Worm (Caenorhabditis elegans) whole organism, L4 larva: ENCODE data around the gene mdt-30.

Experiments
- F37D6.2 ChIP-seq: sonication (generic microtip); optimal IDR thresholded peaks from 2 replicates; lab custom pipeline; 2016; ENCODE audit warnings: mild to moderate bottlenecking, missing genetic modification characterization, missing compliant biosample characterization
- F44E2.7 ChIP-seq: fragments of 200-800 bp; sonication (Bioruptor generic); IDR thresholded peaks from 2 replicates; pipeline ENCODE4 v2.1.2; 2022; ENCODE audit warnings: missing genetic modification characterization, missing compliant biosample characterization
- T26A8.4 ChIP-seq: fragments of 200-800 bp; sonication (Bioruptor generic); IDR thresholded peaks from 2 replicates; pipeline ENCODE4 v1.3.6; 2022; ENCODE audit warnings: missing genetic modification characterization, missing compliant biosample characterization
- Y75B8A.6 ChIP-seq: fragments of 200-800 bp; sonication (Bioruptor generic); IDR thresholded peaks from 2 replicates; pipeline ENCODE4 v1.3.6; 2022; ENCODE audit warnings: missing genetic modification reagents, missing genetic modification characterization, missing compliant biosample characterization
- ZK546.5 ChIP-seq, 2 experiments: sonication (generic microtip); optimal IDR thresholded peaks; 2 replicates each; lab custom pipeline; 2017; ENCODE audit warnings: missing biosample characterization in 2 of 2, missing genetic modification characterization in 2 of 2
- aha-1 ChIP-seq: fragments of 150-350 bp; peaks from one replicate; lab custom pipeline; 2014; ENCODE audit warnings: missing biosample characterization, missing genetic modification characterization
- ama-1 ChIP-seq: fragments of 150-350 bp; optimal IDR thresholded peaks from 2 replicates; lab custom pipeline; 2014; ENCODE audit warnings: inconsistent platforms, mixed read lengths
- ceh-28 ChIP-seq: fragments of 150-350 bp; optimal IDR thresholded peaks from 2 replicates; lab custom pipeline; 2014; ENCODE audit warnings: missing biosample characterization, missing genetic modification reagents, missing genetic modification characterization
- ceh-44 ChIP-seq: fragments of 200-800 bp; sonication (Bioruptor generic); IDR thresholded peaks from 2 replicates; pipeline ENCODE4 v1.3.6; 2022; ENCODE audit warnings: missing genetic modification reagents, missing genetic modification characterization, missing compliant biosample characterization
- daf-16 ChIP-seq, 3 experiments: sonication (generic microtip); optimal IDR thresholded peaks; 2 replicates each; lab custom pipeline; 2016 to 2017; ENCODE audit warnings: missing genetic modification characterization in 3 of 3, missing genetic modification reagents in 3 of 3, mild to moderate bottlenecking in 2 of 3, missing compliant biosample characterization in 2 of 3, missing biosample characterization in 1 of 3, moderate library complexity in 1 of 3
- dmd-8 ChIP-seq: fragments of 200-800 bp; sonication (Bioruptor generic); IDR thresholded peaks from 2 replicates; pipeline ENCODE4 v1.3.6; 2022; ENCODE audit warnings: missing genetic modification characterization, missing compliant biosample characterization
- dpl-1 ChIP-seq: fragments of 150-350 bp; optimal IDR thresholded peaks from 2 replicates; lab custom pipeline; 2014; ENCODE audit warnings: missing biosample characterization, missing genetic modification reagents, missing genetic modification characterization
- egl-27 ChIP-seq: sonication (generic microtip); optimal IDR thresholded peaks from 3 replicates; lab custom pipeline; 2017; ENCODE audit warnings: missing biosample characterization, missing genetic modification reagents, missing genetic modification characterization
- hlh-30 ChIP-seq: sonication (generic microtip); optimal IDR thresholded peaks from 2 replicates; lab custom pipeline; 2017; ENCODE audit warnings: antibody characterized with exemption, mild to moderate bottlenecking, missing genetic modification characterization, missing compliant biosample characterization; ENCODE audit not compliant: insufficient read depth
- lin-1 ChIP-seq: fragments of 200-800 bp; sonication (Bioruptor generic); IDR thresholded peaks from 2 replicates; pipeline ENCODE4 v1.3.6; 2022; ENCODE audit warnings: missing genetic modification reagents, missing genetic modification characterization, missing compliant biosample characterization
- lin-38 ChIP-seq: fragments of 200-800 bp; sonication (Bioruptor generic); IDR thresholded peaks from 2 replicates; pipeline ENCODE4 v1.3.6; 2022; ENCODE audit warnings: missing genetic modification reagents, missing genetic modification characterization, missing compliant biosample characterization
- lir-3 ChIP-seq: sonication (generic microtip); optimal IDR thresholded peaks from 2 replicates; lab custom pipeline; 2016; ENCODE audit warnings: mild to moderate bottlenecking, missing genetic modification characterization, missing compliant biosample characterization
- madf-9 ChIP-seq: fragments of 200-800 bp; sonication (Bioruptor generic); conservative IDR thresholded peaks from 2 replicates; pipeline ENCODE4 v1.3.6; 2022; ENCODE audit warnings: missing genetic modification reagents, missing genetic modification characterization, missing compliant biosample characterization
- mxl-3 ChIP-seq: fragments of 200-800 bp; sonication (Bioruptor generic); optimal IDR thresholded peaks from 2 replicates; lab custom pipeline; 2018; ENCODE audit warnings: mild to moderate bottlenecking, missing genetic modification characterization, missing compliant biosample characterization
- nhr-102 ChIP-seq: sonication (generic microtip); optimal IDR thresholded peaks from 2 replicates; lab custom pipeline; 2016; ENCODE audit warnings: mild to moderate bottlenecking, missing genetic modification characterization, moderate library complexity, missing compliant biosample characterization
- nhr-111 ChIP-seq: fragments of 200-800 bp; sonication (Bioruptor generic); optimal IDR thresholded peaks from 2 replicates; lab custom pipeline; 2018; ENCODE audit warnings: mild to moderate bottlenecking, missing genetic modification characterization, missing compliant biosample characterization
- nhr-237 ChIP-seq: sonication (generic microtip); optimal IDR thresholded peaks from 2 replicates; lab custom pipeline; 2017; ENCODE audit warnings: missing biosample characterization, missing genetic modification characterization
- nhr-25 ChIP-seq: sonication (generic microtip); optimal IDR thresholded peaks from 2 replicates; lab custom pipeline; 2017; ENCODE audit warnings: missing genetic modification characterization, mild to moderate bottlenecking, missing compliant biosample characterization, antibody characterized with exemption, moderate library complexity, borderline replicate concordance; ENCODE audit not compliant: insufficient read depth
- nhr-48 ChIP-seq: sonication (generic microtip); optimal IDR thresholded peaks from 2 replicates; lab custom pipeline; 2016; ENCODE audit warnings: mild to moderate bottlenecking, missing genetic modification characterization, missing compliant biosample characterization
- nhr-76 ChIP-seq: fragments of 150-350 bp; optimal IDR thresholded peaks from 2 replicates; lab custom pipeline; 2014; ENCODE audit warnings: missing biosample characterization, missing genetic modification characterization
- php-3 ChIP-seq: fragments of 200-800 bp; sonication (Bioruptor generic); IDR thresholded peaks from 2 replicates; pipeline ENCODE4 v1.3.6; 2022; ENCODE audit warnings: missing genetic modification reagents, missing genetic modification characterization, missing compliant biosample characterization
- pqm-1 ChIP-seq: sonication (generic microtip); optimal IDR thresholded peaks from 2 replicates; lab custom pipeline; 2017; ENCODE audit warnings: missing biosample characterization, missing genetic modification characterization
- sdz-12 ChIP-seq: fragments of 200-800 bp; sonication (Bioruptor generic); optimal IDR thresholded peaks from 2 replicates; lab custom pipeline; 2018; ENCODE audit warnings: mild to moderate bottlenecking, missing genetic modification characterization, missing compliant biosample characterization
- set-16 ChIP-seq: fragments of 200-800 bp; sonication (Bioruptor generic); IDR thresholded peaks from 2 replicates; pipeline ENCODE4 v1.3.6; 2022; ENCODE audit warnings: missing genetic modification reagents, missing genetic modification characterization, missing compliant biosample characterization
- unc-62 ChIP-seq, 3 experiments: fragments of 150-350 bp in 1 of 3; sonication (generic microtip); optimal IDR thresholded peaks in 2 of 3; peaks in 1 of 3; 1 replicate in 1 of 3; 2 replicates in 2 of 3; lab custom pipeline; 2014 to 2017; ENCODE audit warnings: missing biosample characterization in 3 of 3, missing genetic modification characterization in 3 of 3, missing genetic modification reagents in 3 of 3, missing genotype in 1 of 3
- zip-2 ChIP-seq: fragments of 150-350 bp; optimal IDR thresholded peaks from 2 replicates; lab custom pipeline; 2014; ENCODE audit warnings: missing biosample characterization, missing genetic modification characterization
- ztf-7 ChIP-seq: fragments of 150-350 bp; optimal IDR thresholded peaks from 2 replicates; lab custom pipeline; 2014; ENCODE audit warnings: missing biosample characterization, missing genetic modification characterization

mdt-30 gene

DNA sequence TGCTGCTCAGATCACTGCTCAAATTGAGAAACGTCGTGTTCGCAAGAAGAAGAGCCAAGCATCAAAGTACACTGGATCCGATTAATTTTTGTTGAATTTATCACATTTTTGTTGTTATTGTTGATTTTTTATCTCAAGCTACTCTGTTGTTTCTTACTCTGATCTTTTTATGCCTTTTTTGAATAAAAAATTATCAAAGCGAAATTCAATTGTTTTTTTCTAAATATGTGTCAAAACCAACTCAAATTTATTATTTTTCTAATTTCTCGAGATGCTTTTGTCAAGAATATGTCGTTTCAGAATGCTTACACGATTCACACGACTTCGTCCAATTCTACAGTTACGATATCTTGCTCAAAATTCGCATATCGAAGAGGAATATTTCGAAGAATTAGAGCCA lies 19.6 kb upstream of the mdt-30 start, which contains the start of gene K12H4.2:
Gene K12H4.2 (plus strand): TSS at position 301 of the 400 bp plus-strand sequence.
- no peak for TF ChIP-seq egl-27 (tag; lab: Kevin White, UChicago)
- TF ChIP-seq madf-9 (GFP tag; lab: Robert Waterston, UW): no peak
- TF ChIP-seq nhr-25 (tag; lab: Kevin White, UChicago): no peak
- no peak for TF ChIP-seq dpl-1 (GFP tag; lab: Kevin White, UChicago)
- TF ChIP-seq mxl-3 (GFP tag; lab: Kevin White, UChicago): no peak

DNA sequence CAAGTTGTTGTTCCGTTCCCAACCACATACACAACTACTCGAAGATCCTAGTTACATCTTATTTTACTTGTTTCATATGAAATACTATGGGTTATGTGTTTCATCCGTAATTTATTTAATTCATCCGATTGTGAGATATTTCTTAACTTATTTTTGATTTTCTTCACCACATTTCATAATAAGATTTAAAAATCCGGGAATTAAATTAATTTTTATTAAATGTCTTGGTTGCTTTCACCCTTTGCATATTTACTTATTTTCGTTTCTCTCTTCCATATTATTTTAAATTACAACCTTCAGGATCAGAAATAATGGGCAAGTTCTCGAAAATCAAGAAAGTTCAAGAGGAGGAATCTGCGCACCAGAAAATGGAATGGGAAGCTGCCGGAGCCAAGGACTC lies 17.9 kb upstream of the mdt-30 start, which contains the start of gene K12H4.3:
Gene K12H4.3 (plus strand): TSS at position 301 of the 400 bp plus-strand sequence.
- TF ChIP-seq unc-62 (GFP tag; optimal IDR thresholded peaks at IDR 0.05 in 1 of 2; lab: Kevin White, UChicago) (peak in 1 of 2 experiments; percentile 79), unc-62 (tag; optimal IDR thresholded peaks at IDR 0.05; lab: Kevin White, UChicago) (no peak), nhr-102 (tag; lab: Kevin White, UChicago) (no peak), nhr-237 (no peak), ceh-28 (tag; lab: Kevin White, UChicago) (no peak), lir-3 (no peak), lin-38 (GFP tag; lab: Robert Waterston, UW) (0 out of 2 replicates have a peak, but pooled peaks have one; percentile 20), hlh-30 (tag; lab: Kevin White, UChicago) (no peak), lin-1 (0 out of 2 replicates have a peak, but pooled peaks have one; percentile 8), ztf-7 (tag; lab: Kevin White, UChicago) (no peak), ceh-44 (no peak)

DNA sequence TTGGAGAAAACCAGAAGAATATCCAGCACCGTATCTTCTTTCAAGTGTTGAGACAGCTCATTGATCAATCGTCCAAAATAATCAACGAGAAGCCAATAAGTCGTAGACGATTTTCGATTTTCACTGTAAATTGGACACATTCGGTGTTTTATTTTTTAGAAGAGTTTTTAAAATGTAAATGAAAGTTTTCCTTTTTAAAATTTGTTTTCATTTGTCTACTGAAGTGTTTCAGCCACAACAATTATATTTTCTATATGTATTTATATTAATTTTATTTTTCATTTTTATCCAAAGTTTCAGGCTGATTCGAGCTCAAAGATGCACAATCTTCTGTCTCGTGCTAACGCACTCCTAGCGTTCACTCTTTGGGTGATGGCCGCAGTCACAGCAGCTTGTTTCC lies 16.9 kb upstream of the mdt-30 start, which contains the start of gene spcs-3:
Gene spcs-3 (plus strand): TSS at position 301 of the 400 bp plus-strand sequence.
- no peak for TF ChIP-seq nhr-111 (GFP tag; lab: Kevin White, UChicago)
- no peak for TF ChIP-seq ceh-44
- TF ChIP-seq unc-62 (GFP tag; optimal IDR thresholded peaks at IDR 0.05 in 1 of 2; lab: Kevin White, UChicago): no peak
- TF ChIP-seq unc-62 (tag; optimal IDR thresholded peaks at IDR 0.05; lab: Kevin White, UChicago): no peak
- TF ChIP-seq aha-1 (tag; lab: Kevin White, UChicago): peak; percentile 45
- no peak for TF ChIP-seq daf-16 (GFP tag; optimal IDR thresholded peaks at IDR 0.05; lab: Kevin White, UChicago)
- peak; percentile 18 for TF ChIP-seq daf-16 (tag; optimal IDR thresholded peaks at IDR 0.05; lab: Kevin White, UChicago)

DNA sequence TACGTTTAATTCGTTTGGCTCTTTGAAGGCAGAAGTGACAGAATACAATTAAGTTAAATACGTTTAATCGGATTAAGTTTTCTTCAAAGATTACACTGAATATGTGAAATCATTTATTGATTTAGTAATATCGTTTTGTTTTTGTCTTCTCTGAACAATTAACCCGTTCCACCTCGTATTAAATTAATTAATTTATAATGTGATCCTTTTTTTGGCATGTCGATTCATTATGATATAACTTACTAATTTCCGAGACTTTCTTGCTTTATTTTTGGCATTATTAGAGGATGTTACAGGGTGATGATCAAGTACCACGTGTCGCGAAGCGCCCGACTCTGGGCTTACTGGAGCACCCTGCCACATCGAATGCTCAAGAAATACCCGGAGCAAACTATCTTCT lies 16.3 kb upstream of the mdt-30 start, which contains the start of gene K12H4.5:
Gene K12H4.5 (plus strand): TSS at position 301 of the 400 bp plus-strand sequence.
- TF ChIP-seq F44E2.7 (GFP tag; lab: Robert Waterston, UW) (no peak), pqm-1 (tag; lab: Kevin White, UChicago) (no peak), zip-2 (tag; lab: Kevin White, UChicago) (no peak), T26A8.4 (GFP tag; lab: Robert Waterston, UW) (no peak), daf-16 (GFP tag; optimal IDR thresholded peaks at IDR 0.05; lab: Kevin White, UChicago) (no peak), daf-16 (tag; optimal IDR thresholded peaks at IDR 0.05; lab: Kevin White, UChicago) (no peak), Y75B8A.6 (no peak), F37D6.2 (tag; lab: Kevin White, UChicago) (no peak), ceh-28 (tag; lab: Kevin White, UChicago) (no peak), ama-1 (lab: Kevin White, UChicago) (no peak), ZK546.5 (tag; optimal IDR thresholded peaks at IDR 0.05; lab: Kevin White, UChicago) (no peak), dmd-8 (GFP tag; lab: Robert Waterston, UW) (no peak), nhr-25 (tag; lab: Kevin White, UChicago) (no peak), nhr-76 (tag; lab: Kevin White, UChicago) (no peak), aha-1 (tag; lab: Kevin White, UChicago) (no peak), sdz-12 (GFP tag; lab: Kevin White, UChicago) (no peak), set-16 (no peak), nhr-48 (tag; lab: Kevin White, UChicago) (no peak), php-3 (GFP tag; lab: Robert Waterston, UW) (no peak)
